Fruit fly (Drosophila melanogaster): ENCODE data around the gene eIF2beta.
A peak's percentile ranks its signal among the peaks of the same experiment; 100 is the strongest.

eIF2beta gene

dm6 chr3L:12484948-12485347 lies 41.6 kb downstream of the eIF2beta start, which contains the start of gene CG10663 (continued):
- TF ChIP-seq tna (GFP tag; IDR thresholded peaks at IDR 0.05; ENCODE audit: partially characterized antibody) (peak; percentile 51; the same call in 1 of the 2 replicates), Vsx1 (GFP tag; optimal IDR thresholded peaks at IDR 0.05) (no peak), CG1233 (GFP tag; optimal IDR thresholded peaks at IDR 0.05) (no peak), Doc3 (GFP tag; IDR thresholded peaks at IDR 0.05; ENCODE audit: partially characterized antibody) (0 out of 3 replicates have a peak, but pooled peaks have one; percentile 33), ttk (GFP tag; IDR thresholded peaks at IDR 0.05) (no peak), CG15601 (tag; optimal IDR thresholded peaks at IDR 0.05) (no peak), CG13894 (tag; optimal IDR thresholded peaks at IDR 0.05) (no peak), CG34224 (GFP tag; IDR thresholded peaks at IDR 0.05; ENCODE audit: partially characterized antibody) (no peak), ind (GFP tag; optimal IDR thresholded peaks at IDR 0.05) (no peak), amos (GFP tag; IDR thresholded peaks at IDR 0.05; ENCODE audit: partially characterized antibody) (no peak; the same call in 1 of the 2 replicates), CG13624 (GFP tag; optimal IDR thresholded peaks at IDR 0.05) (peak; percentile 10), ssp (GFP tag; IDR thresholded peaks at IDR 0.05) (no peak), cato (GFP tag; optimal IDR thresholded peaks at IDR 0.05; ENCODE audit: borderline replicate concordance) (no peak), Six4 (GFP tag; optimal IDR thresholded peaks at IDR 0.05) (no peak), pb (GFP tag; optimal IDR thresholded peaks at IDR 0.05) (no peak), psq (GFP tag; optimal IDR thresholded peaks at IDR 0.05) (no peak), grau (tag; optimal IDR thresholded peaks at IDR 0.05) (no peak), YL-1 (GFP tag; optimal IDR thresholded peaks at IDR 0.05) (no peak), Atf3 (GFP tag; optimal IDR thresholded peaks at IDR 0.05) (no peak), org-1 (GFP tag; optimal IDR thresholded peaks at IDR 0.05) (no peak), CG11398 (GFP tag; optimal IDR thresholded peaks at IDR 0.05) (no peak), zen2 (GFP tag; IDR thresholded peaks at IDR 0.05; ENCODE audit: partially characterized antibody) (0 out of 3 replicates have a peak, but pooled peaks have one; percentile 23), Nf-YB (GFP tag; optimal IDR thresholded peaks at IDR 0.05) (no peak), Bdp1 (GFP tag; optimal IDR thresholded peaks at IDR 0.05) (no peak), CG3163 (GFP tag; optimal IDR thresholded peaks at IDR 0.05) (no peak), chm (GFP tag; IDR thresholded peaks at IDR 0.05) (peak; percentile 43; the same call in 1 of the 2 replicates), CG7357 (GFP tag; IDR thresholded peaks at IDR 0.05) (no peak), CG4820 (GFP tag; optimal IDR thresholded peaks at IDR 0.05) (no peak), fru (optimal IDR thresholded peaks at IDR 0.05) (no peak), PHDP (tag; optimal IDR thresholded peaks at IDR 0.05) (no peak), CG8290 (GFP tag; optimal IDR thresholded peaks at IDR 0.05) (no peak), CG8290 (tag; optimal IDR thresholded peaks at IDR 0.05) (peak in 1 of 2 experiments; percentile 54), hb (GFP tag; IDR thresholded peaks at IDR 0.05; ENCODE audit: partially characterized antibody) (peak; percentile 51; the same call in 1 of the 3 replicates), CG15479 (GFP tag; optimal IDR thresholded peaks at IDR 0.05) (no peak), ara (GFP tag; IDR thresholded peaks at IDR 0.05) (peak; percentile 38; the same call in 1 of the 2 replicates), Xrp1 (GFP tag; IDR thresholded peaks at IDR 0.05) (0 out of 2 replicates have a peak, but pooled peaks have one; percentile 22), slou (GFP tag; optimal IDR thresholded peaks at IDR 0.05) (no peak), CG7963 (GFP tag; IDR thresholded peaks at IDR 0.05; ENCODE audit: partially characterized antibody) (peak; percentile 53; the same call in 2 of the 3 replicates), H15 (GFP tag; IDR thresholded peaks at IDR 0.05) (0 out of 3 replicates have a peak, but pooled peaks have one; percentile 30), vvl (GFP tag; IDR thresholded peaks at IDR 0.05) (peak; percentile 60; the same call in 1 of the 2 replicates), al (GFP tag; IDR thresholded peaks at IDR 0.05) (no peak), lmd (GFP tag; IDR thresholded peaks at IDR 0.05) (no peak; the same call in 1 of the 2 replicates), lola (GFP tag; optimal IDR thresholded peaks at IDR 0.05) (no peak), bsh (GFP tag; optimal IDR thresholded peaks at IDR 0.05) (peak; percentile 15 to 28), MTF-1 (GFP tag; optimal IDR thresholded peaks at IDR 0.05; ENCODE audit: borderline replicate concordance) (peak; percentile 14), Hr51 (GFP tag; optimal IDR thresholded peaks at IDR 0.05) (no peak), CG18011 (GFP tag; optimal IDR thresholded peaks at IDR 0.05) (no peak), NK7.1 (GFP tag; optimal IDR thresholded peaks at IDR 0.05) (no peak), CG6791 (GFP tag; IDR thresholded peaks at IDR 0.05; ENCODE audit: partially characterized antibody) (peak; percentile 68; the same call in 2 of the 3 replicates), CG14965 (GFP tag; optimal IDR thresholded peaks at IDR 0.05; ENCODE audit: borderline replicate concordance) (no peak)
